Fruit fly (Drosophila melanogaster) whole organism, adult: ENCODE data around the gene CG12506.

Source experiments
- CG11617 ChIP-seq: fragments of 200-800 bp; sonication (Bioruptor generic); optimal IDR thresholded peaks from 2 replicates; lab custom pipeline; 2017; ENCODE audit warnings: mild to moderate bottlenecking, missing biosample characterization, missing genetic modification reagents, missing genetic modification characterization
- CG12768 ChIP-seq: fragments of 200-800 bp; sonication (Bioruptor generic); optimal IDR thresholded peaks from 2 replicates; lab custom pipeline; 2017; ENCODE audit warnings: missing biosample characterization, missing genetic modification characterization, mild to moderate bottlenecking, moderate library complexity, missing genetic modification reagents
- CG14711 ChIP-seq: fragments of 200-800 bp; sonication (Bioruptor generic); optimal IDR thresholded peaks from 2 replicates; lab custom pipeline; 2018; ENCODE audit warnings: missing biosample characterization, mild to moderate bottlenecking, missing genetic modification characterization, moderate library complexity
- CG1620 ChIP-seq: fragments of 200-800 bp; sonication (Bioruptor generic); optimal IDR thresholded peaks from 2 replicates; lab custom pipeline; 2016; ENCODE audit warnings: missing biosample characterization, missing genetic modification characterization
- CG33017 ChIP-seq: fragments of 200-800 bp; sonication (Bioruptor generic); optimal IDR thresholded peaks from 2 replicates; lab custom pipeline; 2018; ENCODE audit warnings: missing biosample characterization, mild to moderate bottlenecking, missing genetic modification characterization, moderate library complexity
- CG5204 ChIP-seq: fragments of 200-800 bp; sonication (Bioruptor generic); optimal IDR thresholded peaks from 2 replicates; lab custom pipeline; 2016; ENCODE audit warnings: missing biosample characterization, missing genetic modification characterization
- CG7045 ChIP-seq: fragments of 200-800 bp; sonication (Bioruptor generic); optimal IDR thresholded peaks from 2 replicates; lab custom pipeline; 2017; ENCODE audit warnings: missing biosample characterization, mild to moderate bottlenecking, missing genetic modification characterization
- CG7101 ChIP-seq: fragments of 200-800 bp; sonication (Bioruptor generic); optimal IDR thresholded peaks from 2 replicates; lab custom pipeline; 2018; ENCODE audit warnings: missing biosample characterization, mild to moderate bottlenecking, missing genetic modification characterization, moderate library complexity
- Clk ChIP-seq: fragments of 200-800 bp; sonication (Bioruptor generic); optimal IDR thresholded peaks from 2 replicates; lab custom pipeline; 2017; ENCODE audit warnings: missing biosample characterization, missing genetic modification characterization
- Crg-1 ChIP-seq: fragments of 200-800 bp; sonication (Bioruptor generic); optimal IDR thresholded peaks from 2 replicates; lab custom pipeline; 2016; ENCODE audit warnings: missing biosample characterization, missing genetic modification characterization
- Hr96 ChIP-seq: fragments of 200-800 bp; sonication (Bioruptor generic); optimal IDR thresholded peaks from 2 replicates; lab custom pipeline; 2016; ENCODE audit warnings: missing biosample characterization, missing genetic modification characterization
- Mnt ChIP-seq: fragments of 200-800 bp; sonication (Bioruptor generic); optimal IDR thresholded peaks from 2 replicates; lab custom pipeline; 2016; ENCODE audit warnings: missing biosample characterization, mild to moderate bottlenecking, missing genetic modification characterization
- bab1 ChIP-seq: fragments of 200-800 bp; sonication (Bioruptor generic); optimal IDR thresholded peaks from 3 replicates; lab custom pipeline; 2019; ENCODE audit warnings: missing biosample characterization, mild to moderate bottlenecking, missing genetic modification characterization, moderate library complexity
- cic ChIP-seq: fragments of 200-800 bp; sonication (Bioruptor generic); optimal IDR thresholded peaks from 2 replicates; lab custom pipeline; 2017; ENCODE audit warnings: missing biosample characterization, mild to moderate bottlenecking, missing genetic modification characterization, moderate library complexity
- cnc ChIP-seq, 2 experiments: fragments of >200 bp; optimal IDR thresholded peaks; 2 replicates each; lab custom pipeline; 2017
- kay ChIP-seq: fragments of 200-800 bp; sonication (Bioruptor generic); peaks from one replicate; lab custom pipeline; 2016; ENCODE audit warnings: missing biosample characterization, missing genetic modification characterization, borderline replicate concordance
- ovo ChIP-seq: fragments of 200-800 bp; sonication (Bioruptor generic); optimal IDR thresholded peaks from 2 replicates; lab custom pipeline; 2016; ENCODE audit warnings: missing biosample characterization, missing genetic modification characterization
- pad ChIP-seq: fragments of 200-800 bp; sonication (Bioruptor generic); optimal IDR thresholded peaks from 3 replicates; lab custom pipeline; 2017; ENCODE audit warnings: missing biosample characterization, missing genetic modification characterization, mild to moderate bottlenecking, moderate library complexity, missing genetic modification reagents
- tj ChIP-seq: fragments of 200-800 bp; sonication (Bioruptor generic); optimal IDR thresholded peaks from 3 replicates; lab custom pipeline; 2017; ENCODE audit warnings: missing biosample characterization, mild to moderate bottlenecking, missing genetic modification characterization, moderate library complexity
- toe ChIP-seq: fragments of 200-800 bp; sonication (Bioruptor generic); optimal IDR thresholded peaks from 2 replicates; lab custom pipeline; 2016; ENCODE audit warnings: missing biosample characterization, missing genetic modification characterization

Gene CG12506

dm6 chr2L:790698-791097 is 17.4 kb downstream of the CG12506 start, which contains the start of gene Pkg21D:
Gene Pkg21D, minus strand, starts transcription at chr2L:790798.
- TF ChIP-seq ovo (no peak), cic (no peak), bab1 (GFP tag; lab: Kevin White, UChicago) (no peak), Clk (GFP tag; lab: Kevin White, UChicago) (no peak), CG7045 (GFP tag; lab: Kevin White, UChicago) (no peak), tj (no peak), CG5204 (GFP tag; lab: Kevin White, UChicago) (no peak), CG11617 (GFP tag; lab: Kevin White, UChicago) (no peak), Hr96 (GFP tag; lab: Kevin White, UChicago) (no peak), pad (GFP tag; lab: Kevin White, UChicago) (no peak), Crg-1 (GFP tag; lab: Kevin White, UChicago) (no peak), CG14711 (no peak), Mnt (GFP tag; lab: Kevin White, UChicago) (no peak), toe (GFP tag; lab: Kevin White, UChicago) (no peak), kay (no peak), CG12768 (GFP tag; lab: Kevin White, UChicago) (no peak), CG1620 (no peak), CG7101 (tag; lab: Kevin White, UChicago) (no peak), CG33017 (tag; lab: Kevin White, UChicago) (no peak)

dm6 chr2L:810277-810676 is 36.9 kb downstream of the CG12506 start, which contains the start of gene Nnf1b:
Gene Nnf1b, plus strand, starts transcription at chr2L:810577.
- TF ChIP-seq Mnt (GFP tag; lab: Kevin White, UChicago) = no peak
- TF ChIP-seq pad (GFP tag; lab: Kevin White, UChicago) = no peak
- no peak for TF ChIP-seq CG1620
- no peak for TF ChIP-seq CG5204 (GFP tag; lab: Kevin White, UChicago)

- TF ChIP-seq Mnt (GFP tag; lab: Kevin White, UChicago) (peak; percentile 2), Clk (GFP tag; lab: Kevin White, UChicago) (no peak), CG7101 (tag; lab: Kevin White, UChicago) (peak; percentile 32)
These were observed 38.1 kb downstream of the CG12506 start, which contains the start of gene Dbp21E2 for dm6 chr2L:811405-811804. Gene Dbp21E2, plus strand, starts transcription at chr2L:811584.

dm6 chr2L:815785-816389 is 42.5 kb downstream of the CG12506 start, which contains the start of the genes Saf6 and Pex12:
Gene Saf6, minus strand, starts transcription at chr2L:815950.
Gene Pex12, plus strand, starts transcription at chr2L:815993.
- TF ChIP-seq tj (peak; percentile 16), Hr96 (GFP tag; lab: Kevin White, UChicago) (peak; percentile 12), CG7045 (GFP tag; lab: Kevin White, UChicago) (no peak), CG12768 (GFP tag; lab: Kevin White, UChicago) (peak; percentile 25), ovo (no peak), bab1 (GFP tag; lab: Kevin White, UChicago) (peak; percentile 37), CG7101 (tag; lab: Kevin White, UChicago) (peak; percentile 11), cic (no peak), Mnt (GFP tag; lab: Kevin White, UChicago) (peak; percentile 24)

dm6 chr2L:817850-818249 is 44.5 kb downstream of the CG12506 start, which contains the start of gene CG15880:
Gene CG15880, minus strand, starts transcription at chr2L:817950.
- TF ChIP-seq cic (no peak), tj (no peak), Mnt (GFP tag; lab: Kevin White, UChicago) (no peak), cnc (optimal IDR thresholded peaks at IDR 0.05; lab: Kevin White, UChicago) (no peak), bab1 (GFP tag; lab: Kevin White, UChicago) (no peak), CG33017 (tag; lab: Kevin White, UChicago) (no peak), ovo (no peak)

- TF ChIP-seq Crg-1 (GFP tag; lab: Kevin White, UChicago) (peak; percentile 66), pad (GFP tag; lab: Kevin White, UChicago) (peak; percentile 55), CG12768 (GFP tag; lab: Kevin White, UChicago) (peak; percentile 41), tj (peak; percentile 79), kay (no peak), CG11617 (GFP tag; lab: Kevin White, UChicago) (peak; percentile 78), CG5204 (GFP tag; lab: Kevin White, UChicago) (no peak), cnc (optimal IDR thresholded peaks at IDR 0.05; lab: Kevin White, UChicago) (no peak), cic (peak; percentile 21), ovo (no peak), CG7045 (GFP tag; lab: Kevin White, UChicago) (peak; percentile 59), Clk (GFP tag; lab: Kevin White, UChicago) (peak; percentile 42), Mnt (GFP tag; lab: Kevin White, UChicago) (peak; percentile 64), CG7101 (tag; lab: Kevin White, UChicago) (peak; percentile 75), bab1 (GFP tag; lab: Kevin White, UChicago) (peak; percentile 53), toe (GFP tag; lab: Kevin White, UChicago) (peak; percentile 86), CG14711 (peak; percentile 68), CG33017 (tag; lab: Kevin White, UChicago) (peak; percentile 46), CG1620 (peak; percentile 71), Hr96 (GFP tag; lab: Kevin White, UChicago) (peak; percentile 60)
These were observed 46.1 kb downstream of the CG12506 start, which contains the start of the genes PGAP2 and Clp for dm6 chr2L:819315-820032. Gene PGAP2, minus strand, starts transcription at chr2L:819508. Gene Clp, plus strand, starts transcription at chr2L:819964.
